Worm (Caenorhabditis elegans): ENCODE measurements around the gene tsp-21.
A peak's percentile ranks its signal among the peaks of the same experiment; 100 is the strongest.

The tsp-21 gene

DNA sequence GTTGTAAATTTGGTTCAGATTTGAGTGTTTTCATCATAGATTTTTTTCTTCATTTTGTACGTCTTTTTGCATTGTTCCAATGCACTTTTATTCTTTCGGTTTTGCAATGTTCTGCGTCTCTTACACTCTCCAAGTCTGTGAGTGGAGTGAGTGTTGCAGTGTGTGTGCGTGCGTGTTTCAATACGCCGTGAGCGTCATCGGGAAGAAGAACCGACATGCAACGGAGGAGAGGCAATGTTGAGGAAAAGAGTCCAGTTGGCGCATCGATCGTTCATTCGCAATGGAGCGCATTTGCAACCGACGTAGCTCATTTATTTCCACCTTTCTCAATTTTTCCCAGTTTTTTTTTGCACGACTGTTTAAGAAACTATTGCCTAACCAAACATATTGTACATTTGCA is 26.4 kb downstream of the tsp-21 start, which contains the start of gene ZC506.1:
Gene ZC506.1, plus strand, starts transcription at position 400 of the 400 bp plus-strand sequence.
- TF ChIP-seq rcor-1 (GFP tag; IDR thresholded peaks at IDR 0.05) (peak; percentile 85), nfya-1 (tag; optimal IDR thresholded peaks at IDR 0.05; ENCODE audit: borderline replicate concordance, insufficient read depth) (no peak), nhr-80 (tag; optimal IDR thresholded peaks at IDR 0.05) (peak; percentile 96), hlh-12 (tag; optimal IDR thresholded peaks at IDR 0.05) (no peak), egrh-3 (GFP tag; IDR thresholded peaks at IDR 0.05) (peak; percentile 35; the same call in 1 of the 2 replicates), ets-4 (GFP tag; optimal IDR thresholded peaks at IDR 0.05) (peak; percentile 66), athp-1 (tag; optimal IDR thresholded peaks at IDR 0.05) (peak; percentile 80), Y56A3A.18 (GFP tag; IDR thresholded peaks at IDR 0.05) (0 out of 2 replicates have a peak, but pooled peaks have one; percentile 60), snpc-3.4 (tag; optimal IDR thresholded peaks at IDR 0.05) (no peak), B0035.1 (tag; optimal IDR thresholded peaks at IDR 0.05) (no peak), lin-54 (GFP tag; optimal IDR thresholded peaks at IDR 0.05) (peak; percentile 59), lir-1 (GFP tag; conservative IDR thresholded peaks at IDR 0.05) (peak; percentile 100), B0261.1 (tag; optimal IDR thresholded peaks at IDR 0.05) (peak; percentile 10), ztf-18 (tag; optimal IDR thresholded peaks at IDR 0.05) (peak; percentile 60), chd-7 (tag; optimal IDR thresholded peaks at IDR 0.05) (peak; percentile 88), gei-17 (GFP tag; optimal IDR thresholded peaks at IDR 0.05) (peak; percentile 63), dpl-1 (GFP tag; optimal IDR thresholded peaks at IDR 0.05) (no peak), ztf-25 (GFP tag; IDR thresholded peaks at IDR 0.05) (no peak), atf-7 (tag; optimal IDR thresholded peaks at IDR 0.05) (peak; percentile 76), F10E7.11 (tag; optimal IDR thresholded peaks at IDR 0.05) (no peak), egl-44 (GFP tag; IDR thresholded peaks at IDR 0.05) (0 out of 2 replicates have a peak, but pooled peaks have one; percentile 37), somi-1 (GFP tag; optimal IDR thresholded peaks at IDR 0.05) (peak; percentile 42), hsf-1 (GFP tag; IDR thresholded peaks at IDR 0.05) (no peak), ekl-4 (GFP tag; IDR thresholded peaks at IDR 0.05) (peak; percentile 86), repo-1 (tag; optimal IDR thresholded peaks at IDR 0.05) (peak; percentile 79), nhr-90 (tag; optimal IDR thresholded peaks at IDR 0.05) (peak; percentile 61), lag-1 (GFP tag; IDR thresholded peaks at IDR 0.05) (no peak), ztf-26 (tag; optimal IDR thresholded peaks at IDR 0.05) (peak; percentile 87), bed-2 (GFP tag; IDR thresholded peaks at IDR 0.05) (0 out of 2 replicates have a peak, but pooled peaks have one; percentile 26), let-607 (tag; optimal IDR thresholded peaks at IDR 0.05) (peak; percentile 92 to 96), ceh-79 (tag; optimal IDR thresholded peaks at IDR 0.05) (no peak), ztf-3 (GFP tag; optimal IDR thresholded peaks at IDR 0.05) (peak; percentile 19), tlf-1 (GFP tag; optimal IDR thresholded peaks at IDR 0.05) (peak; percentile 74), snpc-1.3 (tag; optimal IDR thresholded peaks at IDR 0.05; ENCODE audit: insufficient read depth) (no peak), lin-35 (GFP tag; optimal IDR thresholded peaks at IDR 0.05) (peak in 1 of 3 experiments; percentile 56), B0336.3 (GFP tag; IDR thresholded peaks at IDR 0.05) (peak; percentile 87), ccch-3 (GFP tag; optimal IDR thresholded peaks at IDR 0.05) (no peak), nhr-179 (tag; optimal IDR thresholded peaks at IDR 0.05) (no peak), pha-4 (tag; optimal IDR thresholded peaks at IDR 0.05) (no peak), ztf-22 (GFP tag; optimal IDR thresholded peaks at IDR 0.05) (peak; percentile 39), F22D6.2 (tag; optimal IDR thresholded peaks at IDR 0.05) (peak; percentile 40), K11D2.4 (GFP tag; IDR thresholded peaks at IDR 0.05) (peak; percentile 82), K12H6.12 (tag; optimal IDR thresholded peaks at IDR 0.05) (peak; percentile 92), ceh-58 (GFP tag; IDR thresholded peaks at IDR 0.05) (no peak), F57C9.4 (tag; optimal IDR thresholded peaks at IDR 0.05) (no peak), sptf-2 (GFP tag; optimal IDR thresholded peaks at IDR 0.05) (no peak), aptf-2 (GFP tag; conservative IDR thresholded peaks at IDR 0.05) (0 out of 2 replicates have a peak, but pooled peaks have one; percentile 15), lin-40 (tag; optimal IDR thresholded peaks at IDR 0.05) (peak; percentile 94), attf-3 (GFP tag; conservative IDR thresholded peaks at IDR 0.05) (no peak)

Data from whole organism, young adult.